Fruit fly (Drosophila melanogaster) whole organism, prepupa: ENCODE results near the gene CG44954.
A peak's percentile ranks its signal among the peaks of the same experiment; 100 is the strongest.

Experiments
- Blimp-1 ChIP-seq: fragments of 200-800 bp; sonication (Bioruptor generic); optimal IDR thresholded peaks from 3 replicates; lab custom pipeline; 2017; ENCODE audit warnings: missing biosample characterization, missing genetic modification characterization, mild to moderate bottlenecking, moderate library complexity, missing genetic modification reagents
- CG10631 ChIP-seq: fragments of 200-800 bp; sonication (Bioruptor generic); optimal IDR thresholded peaks from 2 replicates; lab custom pipeline; 2016; ENCODE audit warnings: missing biosample characterization, missing genetic modification characterization
- CG10669 ChIP-seq: fragments of 200-800 bp; sonication (Bioruptor generic); optimal IDR thresholded peaks from 3 replicates; lab custom pipeline; 2018; ENCODE audit warnings: missing biosample characterization, mild to moderate bottlenecking, missing genetic modification characterization, moderate library complexity
- CG11762 ChIP-seq: fragments of 200-800 bp; sonication (Bioruptor generic); optimal IDR thresholded peaks from 3 replicates; lab custom pipeline; 2016; ENCODE audit warnings: missing biosample characterization, missing genetic modification characterization; ENCODE audit not compliant: insufficient read depth
- CG15336 ChIP-seq: fragments of 200-800 bp; sonication (Bioruptor generic); IDR thresholded peaks from 2 replicates; pipeline ENCODE4 v1.3.6; 2022; ENCODE audit warnings: missing biosample characterization, missing genetic modification characterization
- CG1621 ChIP-seq: fragments of 200-800 bp; sonication (Bioruptor generic); optimal IDR thresholded peaks from 3 replicates; lab custom pipeline; 2018; ENCODE audit warnings: missing biosample characterization, mild to moderate bottlenecking, missing genetic modification characterization
- CG31627 ChIP-seq: fragments of 200-800 bp; sonication (Bioruptor generic); optimal IDR thresholded peaks from 3 replicates; lab custom pipeline; 2016; ENCODE audit warnings: missing biosample characterization, missing genetic modification characterization
- CG32006 ChIP-seq: fragments of 200-800 bp; sonication (Bioruptor generic); optimal IDR thresholded peaks from 3 replicates; lab custom pipeline; 2017; ENCODE audit warnings: missing biosample characterization, mild to moderate bottlenecking, missing genetic modification characterization
- CG3919 ChIP-seq: fragments of 200-800 bp; sonication (Bioruptor generic); optimal IDR thresholded peaks from 3 replicates; lab custom pipeline; 2016; ENCODE audit warnings: missing biosample characterization, missing genetic modification characterization
- CG4318 ChIP-seq: fragments of 200-800 bp; sonication (Bioruptor generic); optimal IDR thresholded peaks from 3 replicates; lab custom pipeline; 2017; ENCODE audit warnings: missing biosample characterization, mild to moderate bottlenecking, missing genetic modification characterization
- CG6792 ChIP-seq: fragments of 200-800 bp; sonication (Bioruptor generic); optimal IDR thresholded peaks from 3 replicates; lab custom pipeline; 2016; ENCODE audit warnings: missing biosample characterization, missing genetic modification characterization
- CG6808 ChIP-seq: fragments of 200-800 bp; sonication (Bioruptor generic); optimal IDR thresholded peaks from 3 replicates; lab custom pipeline; 2017; ENCODE audit warnings: missing biosample characterization, missing genetic modification characterization, mild to moderate bottlenecking, moderate library complexity, missing genetic modification reagents
- CG6854 ChIP-seq: fragments of 200-800 bp; sonication (Bioruptor generic); optimal IDR thresholded peaks from 2 replicates; lab custom pipeline; 2017; ENCODE audit warnings: missing biosample characterization, mild to moderate bottlenecking, missing genetic modification characterization
- CG7368 ChIP-seq: fragments of 200-800 bp; sonication (Bioruptor generic); optimal IDR thresholded peaks from 3 replicates; lab custom pipeline; 2016; ENCODE audit warnings: missing biosample characterization, missing genetic modification characterization
- CG8119 ChIP-seq: fragments of 200-800 bp; sonication (Bioruptor generic); IDR thresholded peaks from 3 replicates; pipeline ENCODE4 v1.3.6; 2022; ENCODE audit warnings: missing biosample characterization, missing genetic modification characterization
- CG8632 ChIP-seq: fragments of 200-800 bp; sonication (Bioruptor generic); optimal IDR thresholded peaks from 3 replicates; lab custom pipeline; 2016; ENCODE audit warnings: missing biosample characterization, missing genetic modification characterization
- Eip78C ChIP-seq: fragments of 200-800 bp; sonication (Bioruptor generic); peaks from one replicate; lab custom pipeline; 2016; ENCODE audit warnings: missing biosample characterization, missing genetic modification characterization
- Ets21C ChIP-seq: fragments of 200-800 bp; sonication (Bioruptor generic); optimal IDR thresholded peaks from 3 replicates; lab custom pipeline; 2016; ENCODE audit warnings: missing biosample characterization, missing genetic modification characterization
- Gug ChIP-seq: fragments of 200-800 bp; sonication (Bioruptor generic); IDR thresholded peaks from 2 replicates; pipeline ENCODE4 v1.3.6; 2022; ENCODE audit warnings: missing biosample characterization, missing genetic modification characterization
- Hr39 ChIP-seq: fragments of 200-800 bp; sonication (Bioruptor generic); optimal IDR thresholded peaks from 2 replicates; lab custom pipeline; 2016; ENCODE audit warnings: missing biosample characterization, missing genetic modification characterization
- Hr4 ChIP-seq: fragments of 200-800 bp; sonication (Bioruptor generic); optimal IDR thresholded peaks from 3 replicates; lab custom pipeline; 2016; ENCODE audit warnings: missing biosample characterization, missing genetic modification characterization
- Met ChIP-seq: fragments of 200-800 bp; sonication (Bioruptor generic); optimal IDR thresholded peaks from 3 replicates; lab custom pipeline; 2016; ENCODE audit warnings: missing biosample characterization, missing genetic modification characterization
- Smox ChIP-seq: fragments of 200-800 bp; sonication (Bioruptor generic); optimal IDR thresholded peaks from 3 replicates; lab custom pipeline; 2016; ENCODE audit warnings: missing biosample characterization, missing genetic modification characterization
- Sox14 ChIP-seq: fragments of 200-800 bp; sonication (Bioruptor generic); optimal IDR thresholded peaks from 3 replicates; lab custom pipeline; 2016; ENCODE audit warnings: missing biosample characterization, missing genetic modification characterization
- Sox15 ChIP-seq: fragments of 200-800 bp; sonication (Bioruptor generic); optimal IDR thresholded peaks from 3 replicates; lab custom pipeline; 2016; ENCODE audit warnings: missing biosample characterization, missing genetic modification characterization
- achi ChIP-seq: fragments of 200-800 bp; sonication (Bioruptor generic); optimal IDR thresholded peaks from 3 replicates; lab custom pipeline; 2016; ENCODE audit warnings: missing biosample characterization, missing genetic modification characterization
- cyc ChIP-seq: fragments of 200-800 bp; sonication (Bioruptor generic); optimal IDR thresholded peaks from 3 replicates; lab custom pipeline; 2016; ENCODE audit warnings: missing biosample characterization, missing genetic modification characterization
- dsx ChIP-seq: fragments of 200-800 bp; optimal IDR thresholded peaks from 3 replicates; lab custom pipeline; 2019; ENCODE audit warnings: missing biosample characterization, mild to moderate bottlenecking, missing genetic modification characterization, moderate library complexity; ENCODE audit not compliant: poor library complexity, severe bottlenecking
- eg ChIP-seq: fragments of 200-800 bp; sonication (Bioruptor generic); IDR thresholded peaks from 3 replicates; pipeline ENCODE4 v1.3.6; 2022; ENCODE audit warnings: missing biosample characterization, missing genetic modification characterization
- fd59A ChIP-seq: fragments of 200-800 bp; sonication (Bioruptor generic); optimal IDR thresholded peaks from 2 replicates; lab custom pipeline; 2017; ENCODE audit warnings: missing biosample characterization, mild to moderate bottlenecking, missing genetic modification characterization, missing genetic modification reagents
- fkh ChIP-seq: fragments of 200-800 bp; sonication (Bioruptor generic); optimal IDR thresholded peaks from 3 replicates; lab custom pipeline; 2017; ENCODE audit warnings: missing biosample characterization, mild to moderate bottlenecking, missing genetic modification characterization, moderate library complexity
- net ChIP-seq: fragments of 200-800 bp; sonication (Bioruptor generic); optimal IDR thresholded peaks from 3 replicates; lab custom pipeline; 2016; ENCODE audit warnings: missing biosample characterization, missing genetic modification characterization
- ss ChIP-seq, 2 experiments: fragments of 200-800 bp; sonication (Bioruptor generic); optimal IDR thresholded peaks; 2 replicates in 1 of 2; 3 replicates in 1 of 2; lab custom pipeline; 2017 to 2018; ENCODE audit warnings: mild to moderate bottlenecking in 2 of 2, missing biosample characterization in 2 of 2, missing genetic modification characterization in 2 of 2, moderate library complexity in 1 of 2
- svp ChIP-seq: fragments of 200-800 bp; sonication (Bioruptor generic); peaks from one replicate; lab custom pipeline; 2016; ENCODE audit warnings: missing biosample characterization, missing genetic modification characterization
- topi ChIP-seq: fragments of 200-800 bp; sonication (Bioruptor generic); optimal IDR thresholded peaks from 3 replicates; lab custom pipeline; 2016; ENCODE audit warnings: missing biosample characterization, missing genetic modification characterization
- vri ChIP-seq: fragments of 200-800 bp; sonication (Bioruptor generic); optimal IDR thresholded peaks from 3 replicates; lab custom pipeline; 2016; ENCODE audit warnings: missing biosample characterization, mild to moderate bottlenecking, missing genetic modification characterization

CG44954 gene

DNA sequence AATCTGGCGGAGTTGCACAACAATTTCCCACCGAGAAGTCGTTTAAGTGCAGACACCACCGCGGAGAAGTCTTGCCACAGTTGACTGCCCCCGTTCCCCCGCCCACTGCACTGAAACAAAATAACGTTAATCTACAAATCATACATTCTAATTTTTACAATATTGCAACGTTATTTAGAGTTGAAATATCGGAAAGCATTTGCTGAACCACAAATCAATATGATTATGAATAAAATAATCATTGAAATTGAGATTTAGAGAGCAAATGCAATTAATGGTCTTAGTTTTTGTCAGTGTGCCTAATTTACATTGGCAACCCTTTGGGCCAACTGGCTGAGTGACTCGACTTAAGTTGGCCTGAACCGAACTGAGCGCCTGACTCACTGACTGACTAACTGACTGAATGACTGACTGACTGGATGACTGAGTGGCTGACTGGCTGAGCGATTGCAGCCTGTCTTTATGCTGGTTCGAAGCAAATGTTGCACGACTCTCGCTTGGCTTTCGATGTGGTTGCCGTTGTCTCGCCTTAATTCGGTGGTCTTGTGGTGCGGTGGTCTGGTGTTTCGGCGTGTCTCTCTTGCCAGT, 51.1 kb downstream of the CG44954 start (continued):
- peak; percentile 92 for TF ChIP-seq Sox14
- peak; percentile 84 for TF ChIP-seq fd59A (GFP tag; lab: Kevin White, UChicago)
- TF ChIP-seq topi, result peak; percentile 93
- peak; percentile 82 for TF ChIP-seq CG4318
- peak; percentile 89 for TF ChIP-seq CG8632 (GFP tag; lab: Kevin White, UChicago)
- peak; percentile 90 for TF ChIP-seq CG32006 (GFP tag; lab: Kevin White, UChicago)
- TF ChIP-seq CG10669 (GFP tag; lab: Kevin White, UChicago), result peak; percentile 89
- TF ChIP-seq Gug, result peak; percentile 83
- peak; percentile 81 for TF ChIP-seq CG11762 (GFP tag; lab: Kevin White, UChicago)
- peak; percentile 92 for TF ChIP-seq CG8119 (GFP tag; lab: Robert Waterston, UW)
- TF ChIP-seq cyc (GFP tag; lab: Kevin White, UChicago), result peak; percentile 94
- peak; percentile 91 for TF ChIP-seq CG1621 (tag; lab: Kevin White, UChicago)
- TF ChIP-seq Hr4, result peak; percentile 86
- TF ChIP-seq eg, result no peak; the same call in none of the 3 replicates
- TF ChIP-seq net, result peak; percentile 82
- peak; percentile 92 for TF ChIP-seq CG15336
- TF ChIP-seq Hr39 (GFP tag; lab: Kevin White, UChicago), result peak; percentile 90
- peak; percentile 90 for TF ChIP-seq CG10631 (GFP tag; lab: Kevin White, UChicago)
- TF ChIP-seq Eip78C (GFP tag; lab: Kevin White, UChicago), result peak; percentile 98
- peak; percentile 91 for TF ChIP-seq Smox (GFP tag; lab: Kevin White, UChicago)
- TF ChIP-seq CG3919 (GFP tag; lab: Kevin White, UChicago), result peak; percentile 93
- peak; percentile 90 for TF ChIP-seq achi
- peak; percentile 88 for TF ChIP-seq Ets21C (GFP tag; lab: Kevin White, UChicago)
- TF ChIP-seq CG6792 (GFP tag; lab: Kevin White, UChicago), result peak; percentile 92
- TF ChIP-seq CG7368 (GFP tag; lab: Kevin White, UChicago), result peak; percentile 86
- TF ChIP-seq svp (GFP tag; lab: Kevin White, UChicago), result peak; percentile 96
- TF ChIP-seq dsx (GFP tag; lab: Kevin White, UChicago), result peak; percentile 85
- peak; percentile 81 for TF ChIP-seq Sox15 (GFP tag; lab: Kevin White, UChicago)
- TF ChIP-seq CG6854 (GFP tag; lab: Kevin White, UChicago), result peak; percentile 81
- peak; percentile 90 for TF ChIP-seq Met (GFP tag; lab: Kevin White, UChicago)
- TF ChIP-seq ss (GFP tag; optimal IDR thresholded peaks at IDR 0.05; lab: Kevin White, UChicago), result peak; percentile 57 to 72
- TF ChIP-seq CG6808 (GFP tag; lab: Kevin White, UChicago), result peak; percentile 85
- TF ChIP-seq Blimp-1 (GFP tag; lab: Kevin White, UChicago), result peak; percentile 73
- TF ChIP-seq CG31627, result peak; percentile 92
- peak; percentile 88 for TF ChIP-seq vri (GFP tag; lab: Kevin White, UChicago)
- TF ChIP-seq fkh (GFP tag; lab: Kevin White, UChicago), result no peak
